Fruit fly (Drosophila melanogaster) whole organism, pupa: ENCODE measurements around the gene BG642163.

Experiments used
- CG10348 ChIP-seq: fragments of 200-800 bp; sonication (Bioruptor generic); IDR thresholded peaks from 2 replicates; pipeline ENCODE4 v1.3.6; 2022; ENCODE audit warnings: missing biosample characterization, missing genetic modification characterization
- CG13204 ChIP-seq: fragments of 200-800 bp; sonication (Bioruptor generic); optimal IDR thresholded peaks from 2 replicates; lab custom pipeline; 2018; ENCODE audit warnings: missing biosample characterization, mild to moderate bottlenecking, missing genetic modification characterization, moderate library complexity
- CG14655 ChIP-seq: fragments of 200-800 bp; sonication (Bioruptor generic); optimal IDR thresholded peaks from 3 replicates; lab custom pipeline; 2017; ENCODE audit warnings: mild to moderate bottlenecking, missing biosample characterization, missing genetic modification reagents, missing genetic modification characterization
- D1 ChIP-seq: fragments of 200-800 bp; sonication (Bioruptor generic); optimal IDR thresholded peaks from 2 replicates; lab custom pipeline; 2018; ENCODE audit warnings: missing biosample characterization, mild to moderate bottlenecking, missing genetic modification characterization, moderate library complexity
- EcR ChIP-seq: fragments of 200-800 bp; sonication (Bioruptor generic); optimal IDR thresholded peaks from 3 replicates; lab custom pipeline; 2019; ENCODE audit warnings: missing biosample characterization, missing genetic modification characterization, mild to moderate bottlenecking, moderate library complexity, missing genetic modification reagents
- Ets98B ChIP-seq: fragments of 200-800 bp; sonication (Bioruptor generic); IDR thresholded peaks from 2 replicates; pipeline ENCODE4 v1.3.6; 2022; ENCODE audit warnings: missing biosample characterization, missing genetic modification characterization
- Pif1A ChIP-seq: fragments of 200-800 bp; sonication (Bioruptor generic); optimal IDR thresholded peaks from 3 replicates; lab custom pipeline; 2016; ENCODE audit warnings: missing biosample characterization, missing genetic modification characterization
- Pif1B ChIP-seq: fragments of 200-800 bp; sonication (Bioruptor generic); optimal IDR thresholded peaks from 3 replicates; lab custom pipeline; 2016; ENCODE audit warnings: missing biosample characterization, missing genetic modification characterization
- rn ChIP-seq: fragments of 200-800 bp; sonication (Bioruptor generic); IDR thresholded peaks from 2 replicates; pipeline ENCODE4 v1.3.6; 2022; ENCODE audit warnings: missing biosample characterization, missing genetic modification characterization

dm6 chr2L:4591842-4592241, 49.3 kb upstream of the BG642163 start:
- TF ChIP-seq rn (GFP tag; lab: Robert Waterston, UW): no peak
- TF ChIP-seq CG13204: peak; percentile 59
- TF ChIP-seq Ets98B: peak; percentile 31; the same call in 1 of the 2 replicates
- TF ChIP-seq Pif1A (GFP tag; lab: Kevin White, UChicago): no peak
- TF ChIP-seq EcR (GFP tag; lab: Kevin White, UChicago): peak; percentile 1
- no peak for TF ChIP-seq CG10348 (GFP tag; lab: Robert Waterston, UW)
- TF ChIP-seq D1 (tag; lab: Kevin White, UChicago): no peak
- no peak for TF ChIP-seq CG14655 (GFP tag; lab: Kevin White, UChicago)
- TF ChIP-seq Pif1B: peak; percentile 28
